Fruit fly (Drosophila melanogaster) whole organism, wandering third instar larva: Measurements from ENCODE around the gene CG11381.

Experiments used
- Hnf4 ChIP-seq: fragments of 200-800 bp; sonication (Bioruptor generic); optimal IDR thresholded peaks from 2 replicates; lab custom pipeline; 2016; ENCODE audit warnings: missing biosample characterization, mild to moderate bottlenecking, missing genetic modification characterization
- foxo ChIP-seq, 2 experiments: fragments of 200-800 bp; sonication (Bioruptor generic); optimal IDR thresholded peaks; 2 replicates in 1 of 2; 3 replicates in 1 of 2; lab custom pipeline; 2016 to 2017; ENCODE audit warnings: missing biosample characterization in 2 of 2, missing genetic modification characterization in 2 of 2
- rgr ChIP-seq: fragments of 200-800 bp; sonication (Bioruptor generic); optimal IDR thresholded peaks from 3 replicates; lab custom pipeline; 2016; ENCODE audit warnings: missing biosample characterization, mild to moderate bottlenecking, missing genetic modification characterization

DNA sequence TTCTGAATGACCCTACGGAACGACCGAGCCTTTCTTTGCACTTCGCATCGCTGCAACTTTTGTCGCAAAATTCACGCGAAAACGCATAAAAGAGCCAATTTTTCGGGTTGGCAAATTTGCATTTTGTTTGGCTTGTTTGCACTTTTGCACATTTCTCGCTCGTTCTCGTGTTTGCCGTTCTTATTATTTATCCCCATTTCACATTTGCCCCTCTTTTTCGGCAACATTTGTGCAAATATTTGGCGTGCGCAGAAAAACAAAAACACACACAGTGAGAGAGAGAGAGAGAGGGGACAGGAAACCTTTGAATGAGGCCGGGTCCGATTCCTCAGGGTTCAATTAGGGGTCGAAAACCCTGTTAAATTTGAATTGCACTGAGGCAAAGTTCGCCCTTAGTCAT is 46.0 kb downstream of the CG11381 start:
- peak; percentile 30 for TF ChIP-seq Hnf4 (GFP tag; lab: Kevin White, UChicago)
- TF ChIP-seq rgr (GFP tag; lab: Kevin White, UChicago), result peak; percentile 54
- peak in 1 of 2 experiments; percentile 28 for TF ChIP-seq foxo (GFP tag; optimal IDR thresholded peaks at IDR 0.05; lab: Kevin White, UChicago)
